Fruit fly (Drosophila melanogaster) Kc167 (cell line): Measurements from ENCODE around the gene CG8206.

Source experiments
- Myc ChIP-seq: fragments of >200 bp; optimal IDR thresholded peaks from 2 replicates; lab custom pipeline; 2017; ENCODE audit warnings: missing external identifiers
- psq ChIP-seq: fragments of >200 bp; optimal IDR thresholded peaks from 2 replicates; lab custom pipeline; 2017; ENCODE audit warnings: missing external identifiers

dm6 chrX:15756018-15756417 is 17.0 kb downstream of the CG8206 start, which contains the start of gene CG8260:
- no peak for TF ChIP-seq psq (lab: Kevin White, UChicago)
- TF ChIP-seq Myc (lab: Kevin White, UChicago) = no peak
